Fruit fly (Drosophila melanogaster) whole organism, adult: ENCODE results near the gene Nup358.

ENCODE experiments used
- CG11617 ChIP-seq: fragments of 200-800 bp; sonication (Bioruptor generic); optimal IDR thresholded peaks from 2 replicates; lab custom pipeline; 2017; ENCODE audit warnings: mild to moderate bottlenecking, missing biosample characterization, missing genetic modification reagents, missing genetic modification characterization
- CG12768 ChIP-seq: fragments of 200-800 bp; sonication (Bioruptor generic); optimal IDR thresholded peaks from 2 replicates; lab custom pipeline; 2017; ENCODE audit warnings: missing biosample characterization, missing genetic modification characterization, mild to moderate bottlenecking, moderate library complexity, missing genetic modification reagents
- CG14711 ChIP-seq: fragments of 200-800 bp; sonication (Bioruptor generic); optimal IDR thresholded peaks from 2 replicates; lab custom pipeline; 2018; ENCODE audit warnings: missing biosample characterization, mild to moderate bottlenecking, missing genetic modification characterization, moderate library complexity
- CG1620 ChIP-seq: fragments of 200-800 bp; sonication (Bioruptor generic); optimal IDR thresholded peaks from 2 replicates; lab custom pipeline; 2016; ENCODE audit warnings: missing biosample characterization, missing genetic modification characterization
- CG33017 ChIP-seq: fragments of 200-800 bp; sonication (Bioruptor generic); optimal IDR thresholded peaks from 2 replicates; lab custom pipeline; 2018; ENCODE audit warnings: missing biosample characterization, mild to moderate bottlenecking, missing genetic modification characterization, moderate library complexity
- CG5204 ChIP-seq: fragments of 200-800 bp; sonication (Bioruptor generic); optimal IDR thresholded peaks from 2 replicates; lab custom pipeline; 2016; ENCODE audit warnings: missing biosample characterization, missing genetic modification characterization
- CG7045 ChIP-seq: fragments of 200-800 bp; sonication (Bioruptor generic); optimal IDR thresholded peaks from 2 replicates; lab custom pipeline; 2017; ENCODE audit warnings: missing biosample characterization, mild to moderate bottlenecking, missing genetic modification characterization
- CG7101 ChIP-seq: fragments of 200-800 bp; sonication (Bioruptor generic); optimal IDR thresholded peaks from 2 replicates; lab custom pipeline; 2018; ENCODE audit warnings: missing biosample characterization, mild to moderate bottlenecking, missing genetic modification characterization, moderate library complexity
- Clk ChIP-seq: fragments of 200-800 bp; sonication (Bioruptor generic); optimal IDR thresholded peaks from 2 replicates; lab custom pipeline; 2017; ENCODE audit warnings: missing biosample characterization, missing genetic modification characterization
- Crg-1 ChIP-seq: fragments of 200-800 bp; sonication (Bioruptor generic); optimal IDR thresholded peaks from 2 replicates; lab custom pipeline; 2016; ENCODE audit warnings: missing biosample characterization, missing genetic modification characterization
- Hr96 ChIP-seq: fragments of 200-800 bp; sonication (Bioruptor generic); optimal IDR thresholded peaks from 2 replicates; lab custom pipeline; 2016; ENCODE audit warnings: missing biosample characterization, missing genetic modification characterization
- Mnt ChIP-seq: fragments of 200-800 bp; sonication (Bioruptor generic); optimal IDR thresholded peaks from 2 replicates; lab custom pipeline; 2016; ENCODE audit warnings: missing biosample characterization, mild to moderate bottlenecking, missing genetic modification characterization
- bab1 ChIP-seq: fragments of 200-800 bp; sonication (Bioruptor generic); optimal IDR thresholded peaks from 3 replicates; lab custom pipeline; 2019; ENCODE audit warnings: missing biosample characterization, mild to moderate bottlenecking, missing genetic modification characterization, moderate library complexity
- cic ChIP-seq: fragments of 200-800 bp; sonication (Bioruptor generic); optimal IDR thresholded peaks from 2 replicates; lab custom pipeline; 2017; ENCODE audit warnings: missing biosample characterization, mild to moderate bottlenecking, missing genetic modification characterization, moderate library complexity
- cnc ChIP-seq, 2 experiments: fragments of >200 bp; optimal IDR thresholded peaks; 2 replicates each; lab custom pipeline; 2017
- kay ChIP-seq: fragments of 200-800 bp; sonication (Bioruptor generic); peaks from one replicate; lab custom pipeline; 2016; ENCODE audit warnings: missing biosample characterization, missing genetic modification characterization, borderline replicate concordance
- ovo ChIP-seq: fragments of 200-800 bp; sonication (Bioruptor generic); optimal IDR thresholded peaks from 2 replicates; lab custom pipeline; 2016; ENCODE audit warnings: missing biosample characterization, missing genetic modification characterization
- pad ChIP-seq: fragments of 200-800 bp; sonication (Bioruptor generic); optimal IDR thresholded peaks from 3 replicates; lab custom pipeline; 2017; ENCODE audit warnings: missing biosample characterization, missing genetic modification characterization, mild to moderate bottlenecking, moderate library complexity, missing genetic modification reagents
- tj ChIP-seq: fragments of 200-800 bp; sonication (Bioruptor generic); optimal IDR thresholded peaks from 3 replicates; lab custom pipeline; 2017; ENCODE audit warnings: missing biosample characterization, mild to moderate bottlenecking, missing genetic modification characterization, moderate library complexity
- toe ChIP-seq: fragments of 200-800 bp; sonication (Bioruptor generic); optimal IDR thresholded peaks from 2 replicates; lab custom pipeline; 2016; ENCODE audit warnings: missing biosample characterization, missing genetic modification characterization

The Nup358 gene

dm6 chr3R:25249145-25250141 lies at the start of gene Nup358:
Gene Nup358, plus strand, starts transcription at chr3R:25249348.
- TF ChIP-seq tj (GFP tag; lab: Kevin White, UChicago) (peak; percentile 98), CG14711 (no peak), Crg-1 (GFP tag; lab: Kevin White, UChicago) (no peak), Mnt (GFP tag; lab: Kevin White, UChicago) (peak; percentile 49), ovo (GFP tag; lab: Kevin White, UChicago) (peak; percentile 4), CG12768 (no peak), CG7101 (tag; lab: Kevin White, UChicago) (peak; percentile 28), CG1620 (peak; percentile 40), CG7045 (GFP tag; lab: Kevin White, UChicago) (no peak), CG11617 (peak; percentile 30), bab1 (GFP tag; lab: Kevin White, UChicago) (peak; percentile 43), cic (GFP tag; lab: Kevin White, UChicago) (no peak), Clk (GFP tag; lab: Kevin White, UChicago) (no peak), pad (no peak), cnc (optimal IDR thresholded peaks at IDR 0.05; lab: Kevin White, UChicago) (peak; percentile 20 to 70), CG33017 (tag; lab: Kevin White, UChicago) (no peak)

dm6 chr3R:25205413-25205977 lies 43.7 kb upstream of the Nup358 start:
- TF ChIP-seq Hr96 (GFP tag; lab: Kevin White, UChicago) (no peak), CG7101 (tag; lab: Kevin White, UChicago) (no peak), cic (GFP tag; lab: Kevin White, UChicago) (no peak), CG14711 (no peak), bab1 (GFP tag; lab: Kevin White, UChicago) (no peak), toe (GFP tag; lab: Kevin White, UChicago) (no peak), CG33017 (tag; lab: Kevin White, UChicago) (no peak), pad (no peak), CG5204 (no peak), tj (GFP tag; lab: Kevin White, UChicago) (no peak), Mnt (GFP tag; lab: Kevin White, UChicago) (no peak), ovo (GFP tag; lab: Kevin White, UChicago) (no peak), CG12768 (no peak)

DNA sequence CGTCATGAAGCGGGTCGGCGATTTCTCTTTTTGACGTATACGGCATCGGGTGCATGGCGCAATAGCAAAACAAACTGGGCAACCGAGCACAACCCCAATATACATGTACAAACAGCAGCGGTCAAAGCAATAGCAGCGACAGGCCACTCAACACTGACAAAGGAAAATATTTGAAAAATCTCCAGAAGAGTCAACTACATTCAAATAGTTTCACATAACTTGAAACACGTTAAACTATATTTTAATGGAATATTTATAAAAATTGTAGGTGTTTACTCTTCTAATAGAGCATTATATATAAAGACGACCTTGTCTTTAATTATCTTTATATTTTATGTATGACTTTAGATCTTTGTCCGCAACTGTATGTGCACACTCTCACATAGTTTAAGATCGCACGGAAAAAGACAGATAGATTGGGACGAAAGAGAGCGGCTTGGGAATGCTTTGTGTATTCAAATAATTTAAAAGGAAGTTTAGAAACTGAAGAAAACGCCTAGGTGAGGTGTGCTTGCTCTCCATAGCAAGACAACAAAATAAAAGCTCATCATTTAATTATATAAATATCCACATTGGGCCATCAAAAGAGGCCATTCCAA lies 41.6 kb upstream of the Nup358 start:
- TF ChIP-seq Crg-1 (GFP tag; lab: Kevin White, UChicago) (no peak), cic (GFP tag; lab: Kevin White, UChicago) (no peak), CG11617 (no peak), CG14711 (no peak), Clk (GFP tag; lab: Kevin White, UChicago) (no peak), cnc (optimal IDR thresholded peaks at IDR 0.05; lab: Kevin White, UChicago) (no peak), CG7045 (GFP tag; lab: Kevin White, UChicago) (peak; percentile 44), CG5204 (peak; percentile 27), CG12768 (no peak), toe (GFP tag; lab: Kevin White, UChicago) (peak; percentile 3), tj (GFP tag; lab: Kevin White, UChicago) (no peak), kay (GFP tag; lab: Kevin White, UChicago) (no peak), ovo (GFP tag; lab: Kevin White, UChicago) (no peak), Hr96 (GFP tag; lab: Kevin White, UChicago) (peak; percentile 0), CG7101 (tag; lab: Kevin White, UChicago) (peak; percentile 40), CG33017 (tag; lab: Kevin White, UChicago) (peak; percentile 57), CG1620 (no peak), pad (no peak), Mnt (GFP tag; lab: Kevin White, UChicago) (no peak), bab1 (GFP tag; lab: Kevin White, UChicago) (no peak)

dm6 chr3R:25208042-25208766 lies 40.9 kb upstream of the Nup358 start, which contains the start of gene Cad96Ca:
Gene Cad96Ca, minus strand, starts transcription at chr3R:25208283.
- TF ChIP-seq Crg-1 (GFP tag; lab: Kevin White, UChicago), result no peak
- no peak for TF ChIP-seq CG11617
- TF ChIP-seq cnc (optimal IDR thresholded peaks at IDR 0.05; lab: Kevin White, UChicago), result no peak
- TF ChIP-seq Hr96 (GFP tag; lab: Kevin White, UChicago), result no peak
- no peak for TF ChIP-seq Clk (GFP tag; lab: Kevin White, UChicago)

DNA sequence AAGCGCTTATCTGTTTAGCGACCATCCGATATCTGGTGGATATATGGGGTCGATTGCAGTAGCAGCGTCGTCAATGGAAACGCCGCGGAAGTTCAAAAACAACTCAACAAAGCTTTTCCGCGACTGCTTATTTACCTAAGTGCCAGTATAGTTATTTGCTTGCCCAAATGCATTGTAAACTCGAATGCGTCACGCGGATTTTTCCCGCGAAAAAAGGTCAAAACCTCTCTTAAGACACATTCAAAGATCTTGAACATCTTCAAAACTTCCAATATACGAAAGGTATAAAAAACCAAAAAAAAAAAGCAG lies 40.4 kb upstream of the Nup358 start:
- TF ChIP-seq ovo (GFP tag; lab: Kevin White, UChicago), result peak; percentile 12
- TF ChIP-seq toe (GFP tag; lab: Kevin White, UChicago), result no peak
